Fruit fly (Drosophila melanogaster): ENCODE measurements around the gene Gba1a.

The Gba1a gene

DNA sequence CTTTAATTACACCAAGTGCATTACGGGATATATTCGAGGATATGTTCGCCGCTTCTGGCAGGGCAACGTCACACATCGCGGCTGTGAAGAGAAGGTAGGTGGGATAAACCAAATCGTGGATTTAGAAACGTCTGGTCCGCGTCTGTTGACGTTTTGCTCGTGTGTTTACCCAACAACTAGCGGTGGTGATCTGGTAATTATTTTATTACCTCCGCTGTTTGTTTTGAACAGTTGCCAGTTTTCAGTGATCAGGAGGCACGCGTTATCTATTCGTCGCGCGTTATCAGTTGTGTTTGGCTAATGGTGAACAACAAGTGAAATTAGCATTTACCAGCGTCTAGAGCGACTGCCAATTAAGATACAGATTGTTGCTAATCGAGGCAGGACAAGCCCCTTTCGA lies 28.6 kb downstream of the Gba1a start (continued):
- TF ChIP-seq sob (GFP tag; IDR thresholded peaks at IDR 0.05) (peak; percentile 61; the same call in 1 of the 2 replicates), fd3F (GFP tag; optimal IDR thresholded peaks at IDR 0.05) (peak; percentile 13), CG17568 (GFP tag; optimal IDR thresholded peaks at IDR 0.05) (peak; percentile 59), D19B (GFP tag; optimal IDR thresholded peaks at IDR 0.05) (peak; percentile 21), her (GFP tag; optimal IDR thresholded peaks at IDR 0.05) (peak; percentile 16), CG12071 (GFP tag; optimal IDR thresholded peaks at IDR 0.05) (peak; percentile 79), exex (tag; optimal IDR thresholded peaks at IDR 0.05) (peak; percentile 56), CG32532 (GFP tag; IDR thresholded peaks at IDR 0.05) (no peak), shn (GFP tag; optimal IDR thresholded peaks at IDR 0.05) (no peak), caup (GFP tag; optimal IDR thresholded peaks at IDR 0.05; ENCODE audit: severe bottlenecking) (peak; percentile 78), dpn (GFP tag; optimal IDR thresholded peaks at IDR 0.05) (peak in 1 of 2 experiments; percentile 26), onecut (GFP tag; IDR thresholded peaks at IDR 0.05) (peak; percentile 21), CG6854 (GFP tag; optimal IDR thresholded peaks at IDR 0.05) (peak; percentile 55), gce (GFP tag; IDR thresholded peaks at IDR 0.05) (peak; percentile 28; the same call in 1 of the 3 replicates), CG10274 (GFP tag; optimal IDR thresholded peaks at IDR 0.05) (peak; percentile 4), ara (GFP tag; IDR thresholded peaks at IDR 0.05) (no peak), Med (GFP tag) (peak; percentile 87), bab2 (GFP tag; optimal IDR thresholded peaks at IDR 0.05) (no peak), HHEX (GFP tag; optimal IDR thresholded peaks at IDR 0.05) (peak; percentile 60), CG9797 (GFP tag; optimal IDR thresholded peaks at IDR 0.05) (no peak), CG10209 (GFP tag; optimal IDR thresholded peaks at IDR 0.05) (peak; percentile 40), CG2116 (GFP tag; optimal IDR thresholded peaks at IDR 0.05) (peak; percentile 2), ash1 (GFP tag; optimal IDR thresholded peaks at IDR 0.05) (peak; percentile 72), CG6683 (GFP tag; optimal IDR thresholded peaks at IDR 0.05) (peak; percentile 39), cad (GFP tag; optimal IDR thresholded peaks at IDR 0.05) (no peak), CG34376 (GFP tag; optimal IDR thresholded peaks at IDR 0.05) (peak; percentile 79), ewg (GFP tag; optimal IDR thresholded peaks at IDR 0.05) (no peak), CG17359 (tag; optimal IDR thresholded peaks at IDR 0.05) (peak; percentile 8), CG1832 (GFP tag; optimal IDR thresholded peaks at IDR 0.05) (no peak), CG3995 (GFP tag; optimal IDR thresholded peaks at IDR 0.05) (peak; percentile 16), CG4617 (GFP tag; optimal IDR thresholded peaks at IDR 0.05; ENCODE audit: borderline replicate concordance) (no peak), CG3847 (GFP tag; IDR thresholded peaks at IDR 0.05) (no peak), CG8944 (GFP tag; optimal IDR thresholded peaks at IDR 0.05) (no peak), lilli (GFP tag; optimal IDR thresholded peaks at IDR 0.05) (no peak), seq (GFP tag; IDR thresholded peaks at IDR 0.05) (no peak), CG13894 (tag; optimal IDR thresholded peaks at IDR 0.05) (peak; percentile 73), CG15514 (GFP tag; optimal IDR thresholded peaks at IDR 0.05) (peak; percentile 62), h (optimal IDR thresholded peaks at IDR 0.05) (no peak), CG2202 (tag; optimal IDR thresholded peaks at IDR 0.05) (no peak), CG16779 (GFP tag; IDR thresholded peaks at IDR 0.05) (no peak), Fer2 (tag; optimal IDR thresholded peaks at IDR 0.05) (peak; percentile 24), aop (GFP tag; IDR thresholded peaks at IDR 0.05) (no peak), CG8388 (GFP tag; optimal IDR thresholded peaks at IDR 0.05) (no peak), PHDP (tag; optimal IDR thresholded peaks at IDR 0.05) (peak; percentile 65), CG12659 (GFP tag; optimal IDR thresholded peaks at IDR 0.05) (peak; percentile 29), fd64A (GFP tag; optimal IDR thresholded peaks at IDR 0.05) (peak; percentile 19), sim (GFP tag; IDR thresholded peaks at IDR 0.05) (no peak), Max (GFP tag; optimal IDR thresholded peaks at IDR 0.05) (no peak), CG18599 (GFP tag; optimal IDR thresholded peaks at IDR 0.05) (peak; percentile 86), lola (GFP tag; optimal IDR thresholded peaks at IDR 0.05) (no peak)
